Worm (Caenorhabditis elegans): ENCODE measurements around the gene B0391.14.
"Not testable (repeated sequence)": the region's sequence is repeated elsewhere in the genome, so short reads cannot be mapped to it uniquely, and the experiment has no call there.

- TF ChIP-seq die-1 (tag; optimal IDR thresholded peaks at IDR 0.05); aptf-2 (GFP tag; conservative IDR thresholded peaks at IDR 0.05); unc-130 (GFP tag; optimal IDR thresholded peaks at IDR 0.05); nfya-2 (GFP tag; IDR thresholded peaks at IDR 0.05); dpl-1 (GFP tag; optimal IDR thresholded peaks at IDR 0.05); hsf-1 (GFP tag; IDR thresholded peaks at IDR 0.05); ztf-18 (tag; optimal IDR thresholded peaks at IDR 0.05); mxl-1 (tag; optimal IDR thresholded peaks at IDR 0.05); ama-1 (optimal IDR thresholded peaks at IDR 0.05); ama-1 (GFP tag; optimal IDR thresholded peaks at IDR 0.05); Y53G8AR.9 (GFP tag; conservative IDR thresholded peaks at IDR 0.05); ZK185.1 (tag; optimal IDR thresholded peaks at IDR 0.05; ENCODE audit: poor library complexity, severe bottlenecking): not testable (repeated sequence)
Observed at ce11 chrV:15599762-15600161, at the start of gene B0391.14.

Measured in whole organism, young adult.